Fruit fly (Drosophila melanogaster): ENCODE data around the gene Polr2C.
A peak's percentile ranks its signal among the peaks of the same experiment; 100 is the strongest.

Gene Polr2C

dm6 chr2L:13835002-13835910 is 2.1 kb downstream of the Polr2C start, which contains the start of the genes mRpS23 and CenG1A (continued):
- TF ChIP-seq ash1 (GFP tag; optimal IDR thresholded peaks at IDR 0.05), result peak; percentile 99
- peak; percentile 99 to 100 for TF ChIP-seq Pdp1 (GFP tag; optimal IDR thresholded peaks at IDR 0.05)
- peak; percentile 100 for TF ChIP-seq CG17385 (GFP tag; optimal IDR thresholded peaks at IDR 0.05)
- peak; percentile 99 for TF ChIP-seq NC2α (GFP tag; optimal IDR thresholded peaks at IDR 0.05)
- TF ChIP-seq CG7928 (GFP tag; optimal IDR thresholded peaks at IDR 0.05), result peak; percentile 88
- peak; percentile 100 for TF ChIP-seq CG4730 (GFP tag; IDR thresholded peaks at IDR 0.05)
- TF ChIP-seq BtbVII (GFP tag; optimal IDR thresholded peaks at IDR 0.05), result peak; percentile 100
- TF ChIP-seq ci (GFP tag; IDR thresholded peaks at IDR 0.05), result peak; percentile 100
- peak; percentile 100 for TF ChIP-seq Med (GFP tag)
- TF ChIP-seq odd (GFP tag; optimal IDR thresholded peaks at IDR 0.05), result peak; percentile 100
- TF ChIP-seq fu2 (GFP tag; optimal IDR thresholded peaks at IDR 0.05), result peak; percentile 100
- peak; percentile 100 for TF ChIP-seq unpg (GFP tag; optimal IDR thresholded peaks at IDR 0.05)
- TF ChIP-seq az2 (GFP tag; optimal IDR thresholded peaks at IDR 0.05), result peak; percentile 100
- TF ChIP-seq CG15011 (GFP tag; optimal IDR thresholded peaks at IDR 0.05), result peak; percentile 99
- peak; percentile 98 for TF ChIP-seq trem (tag; optimal IDR thresholded peaks at IDR 0.05)
- TF ChIP-seq gcm (GFP tag; optimal IDR thresholded peaks at IDR 0.05), result peak; percentile 100
- peak; percentile 100 for TF ChIP-seq grau (tag; optimal IDR thresholded peaks at IDR 0.05)
- peak; percentile 100 for TF ChIP-seq CG13296 (GFP tag; optimal IDR thresholded peaks at IDR 0.05)
- TF ChIP-seq inv (GFP tag; IDR thresholded peaks at IDR 0.05; ENCODE audit: partially characterized antibody), result peak; percentile 77
- TF ChIP-seq CG10959 (GFP tag; IDR thresholded peaks at IDR 0.05), result peak; percentile 100
- peak; percentile 84 for TF ChIP-seq gfzf (GFP tag; optimal IDR thresholded peaks at IDR 0.05)
- TF ChIP-seq C15 (GFP tag; IDR thresholded peaks at IDR 0.05), result peak; percentile 100
- peak; percentile 100 for TF ChIP-seq ATbp (GFP tag; optimal IDR thresholded peaks at IDR 0.05)
- peak; percentile 92 for TF ChIP-seq Nf-YB (GFP tag; optimal IDR thresholded peaks at IDR 0.05)
- TF ChIP-seq CG11695 (GFP tag; IDR thresholded peaks at IDR 0.05), result peak; percentile 100
- peak; percentile 100 for TF ChIP-seq HmgZ (tag; optimal IDR thresholded peaks at IDR 0.05)
- peak; percentile 100 for TF ChIP-seq Mes4 (GFP tag; optimal IDR thresholded peaks at IDR 0.05)
- peak; percentile 99 for TF ChIP-seq HmgD (GFP tag; optimal IDR thresholded peaks at IDR 0.05)
- peak; percentile 100 for TF ChIP-seq cas (GFP tag; IDR thresholded peaks at IDR 0.05)
- peak; percentile 100 for TF ChIP-seq gsb-n (tag; optimal IDR thresholded peaks at IDR 0.05)
- TF ChIP-seq tgo (GFP tag; IDR thresholded peaks at IDR 0.05), result peak; percentile 100
- peak; percentile 100 for TF ChIP-seq crc (GFP tag; optimal IDR thresholded peaks at IDR 0.05)
- peak; percentile 100 for TF ChIP-seq Side (GFP tag; optimal IDR thresholded peaks at IDR 0.05)
- peak; percentile 99 for TF ChIP-seq CG11398 (GFP tag; optimal IDR thresholded peaks at IDR 0.05)
- TF ChIP-seq disco-r (GFP tag; optimal IDR thresholded peaks at IDR 0.05), result peak; percentile 99
- no peak for TF ChIP-seq usp (GFP tag; optimal IDR thresholded peaks at IDR 0.05)
- TF ChIP-seq CG17829 (tag; optimal IDR thresholded peaks at IDR 0.05), result peak; percentile 100
- TF ChIP-seq Kr (GFP tag; optimal IDR thresholded peaks at IDR 0.05), result peak; percentile 94
- peak; percentile 99 for TF ChIP-seq CG13775 (GFP tag; optimal IDR thresholded peaks at IDR 0.05)
- peak; percentile 100 for TF ChIP-seq CG14050 (GFP tag; IDR thresholded peaks at IDR 0.05)
- peak; percentile 100 for TF ChIP-seq vfl (GFP tag; optimal IDR thresholded peaks at IDR 0.05)
- peak; percentile 14 for TF ChIP-seq cg (GFP tag; optimal IDR thresholded peaks at IDR 0.05)
- peak in 1 of 2 experiments; percentile 100 for TF ChIP-seq Eip74EF (GFP tag; optimal IDR thresholded peaks at IDR 0.05)
- peak; percentile 99 for TF ChIP-seq Hey (tag; optimal IDR thresholded peaks at IDR 0.05)
- TF ChIP-seq CG14860 (GFP tag; IDR thresholded peaks at IDR 0.05; ENCODE audit: partially characterized antibody), result peak; percentile 86
- TF ChIP-seq tx (GFP tag; optimal IDR thresholded peaks at IDR 0.05), result peak; percentile 99
- peak; percentile 100 for TF ChIP-seq CG4424 (GFP tag; optimal IDR thresholded peaks at IDR 0.05)
- TF ChIP-seq ac (GFP tag; optimal IDR thresholded peaks at IDR 0.05), result peak; percentile 99

All from whole organism, embryonic.